Fruit fly (Drosophila melanogaster) whole organism: Measurements from ENCODE around the gene CG5011.

ENCODE experiments used
- CG8478 ChIP-seq: fragments of >200 bp; optimal IDR thresholded peaks from 2 replicates; lab custom pipeline; 2018; ENCODE audit warnings: inconsistent platforms
- Dll ChIP-seq: fragments of >200 bp; optimal IDR thresholded peaks from 2 replicates; lab custom pipeline; 2017
- EcR ChIP-seq, 2 experiments: fragments of >200 bp; optimal IDR thresholded peaks; 2 replicates each; lab custom pipeline; 2017; ENCODE audit warnings: missing biosample characterization in 2 of 2, missing genetic modification characterization in 2 of 2, missing genetic modification reagents in 2 of 2
- pan ChIP-seq: fragments of >200 bp; optimal IDR thresholded peaks from 2 replicates; lab custom pipeline; 2017
- psq ChIP-seq: fragments of >200 bp; optimal IDR thresholded peaks from 2 replicates; lab custom pipeline; 2017
- usp ChIP-seq: fragments of >200 bp; optimal IDR thresholded peaks from 2 replicates; lab custom pipeline; 2017; ENCODE audit warnings: missing biosample characterization, missing genetic modification characterization, mixed read lengths

Gene CG5011

DNA sequence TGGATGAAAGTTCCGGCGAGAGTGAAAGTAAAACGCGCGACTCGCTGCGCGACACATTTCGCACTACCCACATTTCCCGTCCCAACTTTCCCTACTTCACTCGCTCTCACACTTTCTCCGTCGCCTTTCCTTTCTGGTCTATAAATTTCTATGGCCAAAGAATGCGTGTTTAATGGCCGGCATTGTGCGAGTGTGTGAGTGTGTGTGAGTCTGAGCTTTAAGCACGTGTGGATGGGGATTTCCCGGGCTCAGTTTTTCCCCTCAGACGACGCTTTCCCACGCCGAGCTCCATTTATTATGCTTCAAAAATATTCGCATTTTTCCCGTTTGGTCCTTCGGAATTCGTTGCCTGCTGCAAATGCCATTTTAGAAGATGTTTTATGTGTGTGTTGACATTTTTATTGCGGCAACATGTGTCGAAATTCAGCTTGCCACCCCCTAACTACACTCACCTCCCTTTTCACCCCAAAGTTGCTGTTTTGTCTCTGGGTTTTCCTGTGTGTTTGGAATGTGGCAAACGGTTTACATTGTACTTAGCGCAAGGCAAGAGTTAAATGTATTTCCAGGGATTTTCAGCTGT lies 16.7 kb downstream of the CG5011 start:
- TF ChIP-seq psq (no peak), pan (lab: Kevin White, UChicago) (no peak), EcR (GFP tag; optimal IDR thresholded peaks at IDR 0.05; lab: Kevin White, UChicago) (no peak), CG8478 (no peak), usp (GFP tag; lab: Kevin White, UChicago) (no peak), Dll (lab: Kevin White, UChicago) (no peak)

DNA sequence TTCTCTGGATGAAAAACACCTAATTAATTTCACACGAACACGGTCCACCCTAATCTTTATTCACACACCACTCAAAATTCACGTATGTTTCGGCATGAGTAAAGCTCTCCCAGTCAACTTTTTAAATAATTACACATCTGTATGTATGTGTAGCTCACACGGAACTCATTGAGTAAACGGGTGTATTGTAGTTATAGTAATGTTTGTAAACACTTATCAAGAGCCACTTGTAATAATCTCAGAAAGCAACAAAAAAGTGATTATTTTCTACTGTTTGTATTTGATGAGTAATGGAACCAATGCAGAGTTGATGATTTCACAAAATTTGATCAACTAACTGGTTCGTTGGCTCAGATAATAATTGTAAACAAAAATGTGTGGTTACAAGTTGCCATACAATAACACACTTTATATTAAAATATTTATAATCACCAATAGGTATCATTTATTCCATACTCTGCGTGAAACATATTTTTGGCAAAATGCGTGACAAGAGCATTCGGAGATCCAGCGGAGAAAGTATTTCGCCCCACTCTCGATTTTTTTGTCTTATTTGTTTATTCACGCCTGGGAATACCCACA lies 17.5 kb downstream of the CG5011 start:
- TF ChIP-seq usp (GFP tag; lab: Kevin White, UChicago) = no peak
- TF ChIP-seq pan (lab: Kevin White, UChicago) = peak; percentile 62
- no peak for TF ChIP-seq EcR (GFP tag; optimal IDR thresholded peaks at IDR 0.05; lab: Kevin White, UChicago)
- no peak for TF ChIP-seq CG8478
- no peak for TF ChIP-seq psq

DNA sequence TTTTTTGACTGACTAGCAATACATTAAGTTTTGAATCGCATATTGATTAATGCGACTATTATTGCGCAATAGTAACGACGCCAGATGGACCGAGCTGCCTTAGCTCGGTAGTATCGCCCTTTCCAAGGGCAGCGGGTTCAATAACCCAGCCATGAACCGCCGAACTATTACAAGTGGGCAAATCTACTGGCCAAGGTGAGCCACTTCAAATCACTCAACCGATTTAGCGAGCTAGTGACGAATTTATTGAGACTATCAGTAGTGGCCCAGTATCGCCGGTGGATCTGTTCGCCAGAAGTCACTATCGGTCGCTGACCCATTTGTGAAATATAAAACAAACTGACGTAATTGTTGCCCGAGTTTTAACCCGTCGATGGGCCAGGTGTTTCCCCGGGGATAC lies 18.0 kb downstream of the CG5011 start:
- no peak for TF ChIP-seq pan (lab: Kevin White, UChicago)
- no peak for TF ChIP-seq Dll (lab: Kevin White, UChicago)
- no peak for TF ChIP-seq psq
- no peak for TF ChIP-seq CG8478
- TF ChIP-seq EcR (GFP tag; optimal IDR thresholded peaks at IDR 0.05; lab: Kevin White, UChicago) = no peak
- TF ChIP-seq usp (GFP tag; lab: Kevin White, UChicago) = no peak

DNA sequence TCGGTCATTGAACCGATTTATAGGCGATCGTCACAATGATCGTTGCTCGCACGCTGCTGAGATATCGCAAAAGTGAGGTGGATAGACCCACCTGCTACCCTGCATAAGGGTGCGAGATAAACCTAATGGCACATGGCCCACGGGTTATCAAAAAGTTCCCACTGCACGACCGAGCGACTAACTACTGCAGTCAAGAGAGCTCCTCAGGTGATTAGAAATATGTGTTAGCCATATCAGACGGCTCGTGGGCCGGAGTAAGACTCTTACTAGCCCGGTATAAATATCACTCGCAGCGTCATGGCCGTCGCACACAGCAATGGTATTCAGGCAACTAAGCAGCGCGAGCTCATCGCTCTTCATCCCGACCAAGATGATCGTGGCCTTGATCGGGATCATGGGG lies 18.5 kb downstream of the CG5011 start, which contains the start of gene CG42329:
TSS of gene CG42329 (plus strand) at position 301 of the 400 bp plus-strand sequence.
- TF ChIP-seq psq (no peak), Dll (lab: Kevin White, UChicago) (no peak), CG8478 (no peak), EcR (GFP tag; optimal IDR thresholded peaks at IDR 0.05; lab: Kevin White, UChicago) (no peak)

DNA sequence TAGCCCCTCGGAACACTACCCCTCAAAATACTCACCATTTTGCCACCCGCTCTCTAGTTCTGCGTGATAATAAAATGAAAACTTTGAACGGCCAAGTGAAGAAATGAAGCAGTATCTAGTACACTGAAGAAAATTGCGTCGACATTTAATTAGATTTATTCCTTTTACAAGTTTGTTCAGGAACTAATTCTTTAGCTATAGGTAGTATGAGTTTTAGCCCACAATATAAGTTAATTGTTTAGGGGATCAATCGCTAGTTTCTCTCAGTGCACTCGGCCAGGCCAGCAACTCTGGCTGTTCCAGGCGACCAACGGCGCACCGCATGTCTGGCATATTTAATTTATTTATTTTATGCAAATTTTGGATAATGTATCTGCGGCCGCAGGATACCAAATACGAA lies 30.2 kb downstream of the CG5011 start:
- TF ChIP-seq EcR (GFP tag; optimal IDR thresholded peaks at IDR 0.05; lab: Kevin White, UChicago) = no peak
- no peak for TF ChIP-seq psq
- TF ChIP-seq CG8478 = no peak
- TF ChIP-seq usp (GFP tag; lab: Kevin White, UChicago) = no peak
- TF ChIP-seq Dll (lab: Kevin White, UChicago) = no peak
- TF ChIP-seq pan (lab: Kevin White, UChicago) = no peak

DNA sequence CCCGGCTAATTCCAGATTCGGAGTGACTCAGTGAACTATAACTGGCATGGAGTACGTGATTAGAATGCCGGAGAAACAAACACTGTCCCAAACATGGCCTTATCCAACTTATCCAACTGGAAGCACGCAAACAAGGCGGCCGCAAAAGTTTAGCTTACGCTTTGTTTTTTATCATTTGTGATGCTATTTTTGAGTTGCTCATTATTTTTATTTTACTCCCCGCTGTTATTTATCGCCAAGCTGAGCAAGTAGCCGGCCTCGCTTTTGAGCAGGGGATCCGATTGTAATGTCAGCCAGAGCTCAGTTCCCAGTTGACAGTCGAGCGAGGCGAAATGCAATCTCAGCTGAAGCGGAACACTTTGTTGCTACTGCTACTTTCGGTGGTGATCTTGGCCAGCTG lies 39.3 kb downstream of the CG5011 start, which contains the start of gene CG5397:
TSS of gene CG5397 (plus strand) at position 301 of the 400 bp plus-strand sequence.
- TF ChIP-seq pan (lab: Kevin White, UChicago) = no peak
- no peak for TF ChIP-seq usp (GFP tag; lab: Kevin White, UChicago)
- no peak for TF ChIP-seq EcR (GFP tag; optimal IDR thresholded peaks at IDR 0.05; lab: Kevin White, UChicago)
